Worm (Caenorhabditis elegans) whole organism, young adult: ENCODE results near the gene glit-1.
A peak's percentile ranks its signal among the peaks of the same experiment; 100 is the strongest.

Source experiments
- B0336.3 ChIP-seq: fragments of 200-800 bp; sonication (Bioruptor generic); IDR thresholded peaks from 2 replicates; pipeline ENCODE4 v1.3.6; 2022; ENCODE audit warnings: missing genetic modification characterization, missing compliant biosample characterization
- F49E8.2 ChIP-seq: sonication (generic microtip); optimal IDR thresholded peaks from 3 replicates; lab custom pipeline; 2017; ENCODE audit warnings: missing genetic modification characterization, mild to moderate bottlenecking, missing compliant biosample characterization, antibody characterized with exemption, moderate library complexity; ENCODE audit not compliant: insufficient read depth
- F57C9.4 ChIP-seq: sonication (generic microtip); optimal IDR thresholded peaks from 2 replicates; lab custom pipeline; 2017; ENCODE audit warnings: mild to moderate bottlenecking, missing genetic modification characterization, missing compliant biosample characterization
- K11D2.4 ChIP-seq: fragments of 200-800 bp; sonication (Bioruptor generic); IDR thresholded peaks from 2 replicates; pipeline ENCODE4 v1.3.6; 2022; ENCODE audit warnings: missing genetic modification reagents, missing genetic modification characterization, missing compliant biosample characterization
- K12H6.12 ChIP-seq: fragments of 200-800 bp; sonication (Bioruptor generic); optimal IDR thresholded peaks from 2 replicates; lab custom pipeline; 2018; ENCODE audit warnings: mild to moderate bottlenecking, missing genetic modification characterization, missing compliant biosample characterization
- Y53F4B.3 ChIP-seq: fragments of 200-800 bp; sonication (Bioruptor generic); IDR thresholded peaks from 2 replicates; pipeline ENCODE4 v1.3.6; 2022; ENCODE audit warnings: missing genetic modification reagents, missing genetic modification characterization, missing compliant biosample characterization
- Y56A3A.18 ChIP-seq: fragments of 200-800 bp; sonication (Bioruptor generic); IDR thresholded peaks from 2 replicates; pipeline ENCODE4 v1.3.6; 2022; ENCODE audit warnings: missing genetic modification reagents, missing genetic modification characterization, missing compliant biosample characterization
- akir-1 ChIP-seq: fragments of 200-800 bp; sonication (Bioruptor generic); optimal IDR thresholded peaks from 2 replicates; lab custom pipeline; 2018; ENCODE audit warnings: mild to moderate bottlenecking, missing genetic modification characterization, moderate library complexity, missing compliant biosample characterization
- aptf-3 ChIP-seq: fragments of 200-800 bp; sonication (Bioruptor generic); IDR thresholded peaks from 2 replicates; pipeline ENCODE4 v1.3.6; 2022; ENCODE audit warnings: missing genetic modification characterization, missing compliant biosample characterization
- atf-7 ChIP-seq: sonication (generic microtip); optimal IDR thresholded peaks from 2 replicates; lab custom pipeline; 2017; ENCODE audit warnings: mild to moderate bottlenecking, missing genetic modification characterization, missing compliant biosample characterization
- attf-5 ChIP-seq: fragments of 200-800 bp; sonication (Bioruptor generic); optimal IDR thresholded peaks from 2 replicates; lab custom pipeline; 2018; ENCODE audit warnings: mild to moderate bottlenecking, missing genetic modification characterization, missing compliant biosample characterization
- attf-6 ChIP-seq: fragments of 200-800 bp; sonication (Bioruptor generic); IDR thresholded peaks from 2 replicates; pipeline ENCODE4 v1.3.6; 2022; ENCODE audit warnings: missing genetic modification reagents, missing genetic modification characterization, missing compliant biosample characterization
- bed-1 ChIP-seq: fragments of 200-800 bp; sonication (Bioruptor generic); IDR thresholded peaks from 2 replicates; pipeline ENCODE4 v1.3.6; 2022; ENCODE audit warnings: missing genetic modification reagents, missing genetic modification characterization, missing compliant biosample characterization
- bed-2 ChIP-seq: fragments of 200-800 bp; sonication (Bioruptor generic); IDR thresholded peaks from 2 replicates; pipeline ENCODE4 v1.3.6; 2022; ENCODE audit warnings: missing genetic modification reagents, missing genetic modification characterization, missing compliant biosample characterization
- cebp-1 ChIP-seq, 2 experiments: fragments of 200-800 bp in 1 of 2; sonication (Bioruptor generic) in 1 of 2; sonication (generic microtip) in 1 of 2; IDR thresholded peaks in 1 of 2; optimal IDR thresholded peaks in 1 of 2; 2 replicates each; pipeline versions ENCODE4 v1.3.6 to Lab custom; 2017 to 2022; ENCODE audit warnings: missing compliant biosample characterization in 2 of 2, missing genetic modification characterization in 2 of 2, mild to moderate bottlenecking in 1 of 2, missing genetic modification reagents in 1 of 2, moderate library complexity in 1 of 2
- cebp-2 ChIP-seq: fragments of 200-800 bp; sonication (Bioruptor generic); IDR thresholded peaks from 2 replicates; pipeline ENCODE4 v1.3.6; 2022; ENCODE audit warnings: missing genetic modification characterization, missing compliant biosample characterization
- ceh-27 ChIP-seq: fragments of 200-800 bp; sonication (Bioruptor generic); optimal IDR thresholded peaks from 2 replicates; lab custom pipeline; 2018; ENCODE audit warnings: mild to moderate bottlenecking, missing genetic modification characterization, moderate library complexity, missing compliant biosample characterization
- ceh-58 ChIP-seq: fragments of 200-800 bp; sonication (Bioruptor generic); IDR thresholded peaks from 2 replicates; pipeline ENCODE4 v1.3.6; 2022; ENCODE audit warnings: missing genetic modification characterization, missing compliant biosample characterization
- ceh-91 ChIP-seq: fragments of 200-800 bp; sonication (Bioruptor generic); IDR thresholded peaks from 2 replicates; pipeline ENCODE4 v1.3.6; 2022; ENCODE audit warnings: missing genetic modification reagents, missing genetic modification characterization, missing compliant biosample characterization
- efl-1 ChIP-seq: fragments of 150-350 bp; optimal IDR thresholded peaks from 2 replicates; lab custom pipeline; 2014; ENCODE audit warnings: missing biosample characterization, missing genetic modification reagents, missing genetic modification characterization
- ets-4 ChIP-seq: fragments of 200-800 bp; sonication (Bioruptor generic); optimal IDR thresholded peaks from 2 replicates; lab custom pipeline; 2018; ENCODE audit warnings: mild to moderate bottlenecking, missing genetic modification characterization, missing compliant biosample characterization
- him-1 ChIP-seq: sonication (generic microtip); optimal IDR thresholded peaks from 2 replicates; lab custom pipeline; 2016; ENCODE audit warnings: missing genotype, missing genetic modification reagents, missing genetic modification characterization, missing compliant biosample characterization
- hlh-12 ChIP-seq: sonication (generic microtip); optimal IDR thresholded peaks from 2 replicates; lab custom pipeline; 2016; ENCODE audit warnings: missing genetic modification characterization, missing compliant biosample characterization
- hmg-20 ChIP-seq: fragments of 200-800 bp; sonication (Bioruptor generic); IDR thresholded peaks from 2 replicates; pipeline ENCODE4 v1.3.6; 2022; ENCODE audit warnings: missing genetic modification reagents, missing genetic modification characterization, missing compliant biosample characterization
- let-526 ChIP-seq: fragments of 200-800 bp; sonication (Bioruptor generic); IDR thresholded peaks from 2 replicates; pipeline ENCODE4 v1.3.6; 2022; ENCODE audit warnings: missing genetic modification reagents, missing genetic modification characterization, missing compliant biosample characterization
- lin-26 ChIP-seq: fragments of 200-800 bp; sonication (Bioruptor generic); IDR thresholded peaks from 2 replicates; pipeline ENCODE4 v1.3.6; 2022; ENCODE audit warnings: missing genetic modification reagents, missing genetic modification characterization, missing compliant biosample characterization
- lin-35 ChIP-seq, 3 experiments: fragments of 150-350 bp in 2 of 3; sonication (generic microtip) in 1 of 3; optimal IDR thresholded peaks; 2 replicates each; lab custom pipeline; 2014 to 2018; ENCODE audit warnings: missing biosample characterization in 3 of 3, missing genetic modification characterization in 3 of 3, missing genetic modification reagents in 3 of 3
- lin-40 ChIP-seq: sonication (generic microtip); optimal IDR thresholded peaks from 2 replicates; lab custom pipeline; 2016; ENCODE audit warnings: missing genetic modification characterization, mild to moderate bottlenecking, missing compliant biosample characterization, missing genotype, missing genetic modification reagents
- mcd-1 ChIP-seq: fragments of 200-800 bp; sonication (Bioruptor generic); IDR thresholded peaks from 2 replicates; pipeline ENCODE4 v1.3.6; 2022; ENCODE audit warnings: missing genetic modification reagents, missing genetic modification characterization, missing compliant biosample characterization
- mel-28 ChIP-seq: sonication (generic microtip); optimal IDR thresholded peaks from 2 replicates; lab custom pipeline; 2016; ENCODE audit warnings: borderline replicate concordance, mild to moderate bottlenecking, missing genetic modification characterization, missing compliant biosample characterization
- mes-4 ChIP-seq: sonication (generic microtip); optimal IDR thresholded peaks from 2 replicates; lab custom pipeline; 2016; ENCODE audit warnings: missing genotype, missing genetic modification characterization, missing compliant biosample characterization
- nfya-1 ChIP-seq: sonication (generic microtip); optimal IDR thresholded peaks from 2 replicates; lab custom pipeline; 2017; ENCODE audit warnings: antibody characterized with exemption, missing compliant biosample characterization, missing genetic modification characterization, borderline replicate concordance; ENCODE audit not compliant: insufficient read depth
- nhr-80 ChIP-seq: sonication (generic microtip); optimal IDR thresholded peaks from 2 replicates; lab custom pipeline; 2016; ENCODE audit warnings: missing genetic modification characterization, missing compliant biosample characterization
- pbrm-1 ChIP-seq: fragments of 200-800 bp; sonication (Bioruptor generic); IDR thresholded peaks from 2 replicates; pipeline ENCODE4 v1.3.6; 2022; ENCODE audit warnings: missing genetic modification reagents, missing genetic modification characterization, missing compliant biosample characterization
- rec-8 ChIP-seq, 2 experiments: sonication (generic microtip); optimal IDR thresholded peaks; 2 replicates each; lab custom pipeline; 2016; ENCODE audit warnings: mild to moderate bottlenecking in 2 of 2, missing genetic modification characterization in 2 of 2, missing genetic modification reagents in 2 of 2, missing genotype in 2 of 2, missing biosample characterization in 1 of 2, missing compliant biosample characterization in 1 of 2, moderate library complexity in 1 of 2
- tbp1 ChIP-seq: fragments of 200-800 bp; sonication (Bioruptor generic); optimal IDR thresholded peaks from 2 replicates; lab custom pipeline; 2018; ENCODE audit warnings: mild to moderate bottlenecking, missing genetic modification characterization, missing compliant biosample characterization
- tbx-9 ChIP-seq: sonication (generic microtip); optimal IDR thresholded peaks from 2 replicates; lab custom pipeline; 2016; ENCODE audit warnings: borderline replicate concordance, missing genetic modification characterization, inconsistent platforms, missing compliant biosample characterization
- tlf-1 ChIP-seq: fragments of 200-800 bp; sonication (Bioruptor generic); optimal IDR thresholded peaks from 2 replicates; lab custom pipeline; 2018; ENCODE audit warnings: mild to moderate bottlenecking, missing genetic modification characterization, missing compliant biosample characterization
- unc-62 ChIP-seq: fragments of 150-350 bp; optimal IDR thresholded peaks from 2 replicates; lab custom pipeline; 2014; ENCODE audit warnings: missing biosample characterization, missing genetic modification reagents, missing genetic modification characterization
- zfh-2 ChIP-seq: fragments of 200-800 bp; sonication (Bioruptor generic); conservative IDR thresholded peaks from 2 replicates; pipeline ENCODE4 v1.3.6; 2022; ENCODE audit warnings: missing genetic modification reagents, missing genetic modification characterization, missing compliant biosample characterization
- ztf-22 ChIP-seq: fragments of 200-800 bp; sonication (Bioruptor generic); optimal IDR thresholded peaks from 2 replicates; lab custom pipeline; 2018; ENCODE audit warnings: mild to moderate bottlenecking, missing genetic modification characterization, moderate library complexity, missing compliant biosample characterization
- ztf-26 ChIP-seq: sonication (generic microtip); optimal IDR thresholded peaks from 2 replicates; lab custom pipeline; 2017; ENCODE audit warnings: missing genetic modification characterization, missing compliant biosample characterization
- ztf-28 ChIP-seq: fragments of 200-800 bp; sonication (Bioruptor generic); IDR thresholded peaks from 2 replicates; pipeline ENCODE4 v1.3.6; 2022; ENCODE audit warnings: missing genetic modification reagents, missing genetic modification characterization, missing compliant biosample characterization
- ztf-6 ChIP-seq: fragments of 200-800 bp; sonication (Bioruptor generic); IDR thresholded peaks from 2 replicates; pipeline ENCODE4 v1.3.6; 2022; ENCODE audit warnings: missing genetic modification reagents, missing genetic modification characterization, missing compliant biosample characterization

Gene glit-1

DNA sequence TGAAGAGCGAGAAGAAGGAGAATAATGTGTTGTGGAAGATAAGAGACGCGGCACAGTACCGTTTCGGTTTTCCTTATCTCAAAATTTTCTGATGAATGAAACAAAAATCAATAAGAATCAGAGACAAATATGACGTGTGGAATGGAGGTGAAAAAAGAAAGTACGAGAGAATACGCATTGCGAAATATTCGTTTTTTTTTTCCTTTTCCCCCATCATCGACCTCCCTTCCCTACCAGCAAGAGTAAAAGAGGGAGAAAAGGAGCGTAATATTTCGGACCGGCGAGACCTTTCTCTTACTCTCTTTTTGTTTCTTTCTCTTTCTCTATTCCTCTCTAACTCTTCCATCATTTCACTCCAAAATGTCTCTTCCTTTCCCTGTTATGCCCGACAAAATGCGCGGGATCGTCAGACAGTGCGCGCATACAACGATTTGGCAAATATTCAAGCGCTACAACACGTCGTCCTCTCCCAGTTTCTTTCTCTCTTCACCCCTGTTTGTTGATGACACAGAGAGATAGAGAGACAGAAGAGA, 49.7 kb upstream of the glit-1 start (continued):
- TF ChIP-seq Y53F4B.3 (GFP tag; lab: Robert Waterston, UW), result no peak
- no peak for TF ChIP-seq ztf-22
- no peak for TF ChIP-seq aptf-3
- TF ChIP-seq ceh-58 (GFP tag; lab: Robert Waterston, UW), result no peak
- TF ChIP-seq hmg-20 (GFP tag; lab: Robert Waterston, UW), result no peak
- no peak for TF ChIP-seq zfh-2 (GFP tag; lab: Robert Waterston, UW)
- TF ChIP-seq nhr-80, result peak; percentile 91
- TF ChIP-seq mcd-1 (GFP tag; lab: Robert Waterston, UW), result no peak
- no peak for TF ChIP-seq nfya-1
- peak; percentile 64 for TF ChIP-seq atf-7 (tag; lab: Kevin White, UChicago)
- no peak for TF ChIP-seq B0336.3 (GFP tag; lab: Robert Waterston, UW)
- no peak for TF ChIP-seq lin-35 (GFP tag; optimal IDR thresholded peaks at IDR 0.05; lab: Kevin White, UChicago)
- no peak for TF ChIP-seq akir-1 (GFP tag; lab: Kevin White, UChicago)
- TF ChIP-seq cebp-2 (GFP tag; lab: Robert Waterston, UW), result no peak
- TF ChIP-seq ztf-6, result no peak
- no peak for TF ChIP-seq ets-4 (GFP tag; lab: Kevin White, UChicago)
- TF ChIP-seq efl-1 (GFP tag; lab: Kevin White, UChicago), result no peak
- TF ChIP-seq rec-8 (tag; optimal IDR thresholded peaks at IDR 0.05; lab: Kevin White, UChicago), result no peak
- TF ChIP-seq ceh-27 (GFP tag; lab: Kevin White, UChicago), result peak; percentile 45
- TF ChIP-seq bed-1 (GFP tag; lab: Robert Waterston, UW), result no peak
- peak; percentile 96 for TF ChIP-seq cebp-1 (GFP tag; IDR thresholded peaks at IDR 0.05; lab: Robert Waterston, UW)
- TF ChIP-seq cebp-1 (tag; optimal IDR thresholded peaks at IDR 0.05; lab: Kevin White, UChicago), result peak; percentile 98
- no peak for TF ChIP-seq lin-26
- TF ChIP-seq pbrm-1 (GFP tag; lab: Robert Waterston, UW), result no peak
- TF ChIP-seq F49E8.2, result no peak
- no peak for TF ChIP-seq mes-4 (tag; lab: Kevin White, UChicago)
- TF ChIP-seq unc-62 (GFP tag; lab: Kevin White, UChicago), result peak; percentile 22
- TF ChIP-seq hlh-12 (tag; lab: Kevin White, UChicago), result no peak
- TF ChIP-seq tbx-9 (tag; lab: Kevin White, UChicago), result no peak
- TF ChIP-seq F57C9.4, result no peak
- peak; percentile 53 for TF ChIP-seq lin-40 (tag; lab: Kevin White, UChicago)
- no peak for TF ChIP-seq Y56A3A.18 (GFP tag; lab: Robert Waterston, UW)
- no peak for TF ChIP-seq let-526 (GFP tag; lab: Robert Waterston, UW)
- TF ChIP-seq K12H6.12 (tag; lab: Kevin White, UChicago), result peak; percentile 30
- TF ChIP-seq ceh-91 (GFP tag; lab: Robert Waterston, UW), result no peak
- TF ChIP-seq mel-28 (tag; lab: Kevin White, UChicago), result no peak
- TF ChIP-seq him-1 (tag; lab: Kevin White, UChicago), result no peak
- TF ChIP-seq ztf-26, result peak; percentile 39
- TF ChIP-seq tlf-1 (GFP tag; lab: Kevin White, UChicago), result no peak
- no peak for TF ChIP-seq attf-6 (GFP tag; lab: Robert Waterston, UW)
- TF ChIP-seq K11D2.4 (GFP tag; lab: Robert Waterston, UW), result no peak
- TF ChIP-seq attf-5 (GFP tag; lab: Kevin White, UChicago), result peak; percentile 48
- no peak for TF ChIP-seq ztf-28 (GFP tag; lab: Robert Waterston, UW)
- no peak for TF ChIP-seq bed-2
- TF ChIP-seq tbp1 (GFP tag; lab: Kevin White, UChicago), result no peak
